Worm (Caenorhabditis elegans): ENCODE results near the gene enri-1.

DNA sequence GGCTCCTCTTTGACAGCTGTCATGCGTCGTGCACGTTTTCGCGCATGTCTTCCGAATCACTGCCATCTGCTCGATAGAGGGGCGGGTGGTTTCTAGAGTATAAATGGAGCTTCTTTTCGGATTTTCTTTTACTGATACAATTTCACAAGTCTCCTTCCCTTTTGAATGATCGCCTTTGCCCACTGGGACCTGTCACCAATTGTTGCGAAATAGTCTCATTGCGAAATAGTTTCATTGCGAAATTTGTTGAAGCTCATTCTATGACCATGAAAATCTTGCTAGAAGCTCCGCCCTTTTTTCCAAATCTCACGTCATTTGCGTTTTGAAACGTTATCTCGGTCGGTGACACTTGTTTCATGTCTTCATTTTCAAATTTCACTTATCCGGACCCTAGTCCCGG is 52.0 kb downstream of the enri-1 start:
- TF ChIP-seq klf-2 (GFP tag; conservative IDR thresholded peaks at IDR 0.05) (no peak), cog-1 (tag; optimal IDR thresholded peaks at IDR 0.05) (no peak), T22C8.4 (GFP tag; IDR thresholded peaks at IDR 0.05) (no peak), flt-1 (GFP tag; IDR thresholded peaks at IDR 0.05) (no peak), ref-1 (GFP tag; conservative IDR thresholded peaks at IDR 0.05) (no peak), ztf-23 (GFP tag; IDR thresholded peaks at IDR 0.05) (no peak)
